Fruit fly (Drosophila melanogaster) whole organism, embryonic: Measurements from ENCODE around the gene Hel25E.

Experiments
- Asciz ChIP-seq: fragments of 200-800 bp; sonication (Bioruptor generic); optimal IDR thresholded peaks from 2 replicates; lab custom pipeline; 2017; ENCODE audit warnings: missing biosample characterization, mild to moderate bottlenecking, missing genetic modification characterization, missing genetic modification reagents
- CG11247 ChIP-seq: fragments of 200-800 bp; sonication (Bioruptor generic); IDR thresholded peaks from 2 replicates; pipeline ENCODE4 v1.3.6; 2022; ENCODE audit warnings: missing biosample characterization, missing genetic modification characterization
- CG11504 ChIP-seq: fragments of 200-800 bp; sonication (Bioruptor generic); optimal IDR thresholded peaks from 3 replicates; lab custom pipeline; 2019; ENCODE audit warnings: missing biosample characterization, mild to moderate bottlenecking, missing genetic modification characterization, moderate library complexity
- CG12071 ChIP-seq: fragments of 200-800 bp; sonication (Bioruptor generic); optimal IDR thresholded peaks from 3 replicates; lab custom pipeline; 2018; ENCODE audit warnings: missing biosample characterization, mild to moderate bottlenecking, missing genetic modification characterization
- CG12659 ChIP-seq: fragments of 200-800 bp; sonication (Bioruptor generic); optimal IDR thresholded peaks from 3 replicates; lab custom pipeline; 2017; ENCODE audit warnings: mild to moderate bottlenecking, missing biosample characterization, missing genetic modification reagents, missing genetic modification characterization
- CG13894 ChIP-seq: fragments of 200-800 bp; sonication (Bioruptor generic); optimal IDR thresholded peaks from 3 replicates; lab custom pipeline; 2018; ENCODE audit warnings: missing biosample characterization, mild to moderate bottlenecking, missing genetic modification characterization, moderate library complexity
- CG1529 ChIP-seq: fragments of 200-800 bp; sonication (Bioruptor generic); optimal IDR thresholded peaks from 3 replicates; lab custom pipeline; 2018; ENCODE audit warnings: missing biosample characterization, missing genetic modification characterization
- CG17612 ChIP-seq: fragments of 200-800 bp; sonication (Bioruptor generic); IDR thresholded peaks from 2 replicates; pipeline ENCODE4 v1.3.6; 2022; ENCODE audit warnings: missing biosample characterization, missing genetic modification characterization
- CG2129 ChIP-seq: fragments of 200-800 bp; sonication (Bioruptor generic); IDR thresholded peaks from 2 replicates; pipeline ENCODE4 v1.3.6; 2022; ENCODE audit warnings: missing biosample characterization, missing genetic modification characterization; ENCODE audit not compliant: partially characterized antibody
- CG3163 ChIP-seq: fragments of 200-800 bp; sonication (Bioruptor generic); optimal IDR thresholded peaks from 3 replicates; lab custom pipeline; 2016; ENCODE audit warnings: missing biosample characterization, missing genetic modification characterization
- CG6689 ChIP-seq: fragments of 200-800 bp; sonication (Bioruptor generic); IDR thresholded peaks from 2 replicates; pipeline ENCODE4 v1.3.6; 2022; ENCODE audit warnings: missing biosample characterization, missing genetic modification characterization
- CG7357 ChIP-seq: fragments of 200-800 bp; sonication (Bioruptor generic); IDR thresholded peaks from 3 replicates; pipeline ENCODE4 v1.3.6; 2022; ENCODE audit warnings: missing biosample characterization, missing genetic modification characterization
- CG7928 ChIP-seq: fragments of 200-800 bp; sonication (Bioruptor generic); optimal IDR thresholded peaks from 2 replicates; lab custom pipeline; 2017; ENCODE audit warnings: missing biosample characterization, mild to moderate bottlenecking, missing genetic modification characterization
- CG7963 ChIP-seq: fragments of 200-800 bp; sonication (Bioruptor generic); IDR thresholded peaks from 3 replicates; pipeline ENCODE4 v1.3.6; 2022; ENCODE audit warnings: missing biosample characterization, missing genetic modification characterization; ENCODE audit not compliant: partially characterized antibody
- CG9609 ChIP-seq: fragments of 200-800 bp; sonication (Bioruptor generic); optimal IDR thresholded peaks from 3 replicates; lab custom pipeline; 2016; ENCODE audit warnings: missing biosample characterization, missing genetic modification characterization
- CG9727 ChIP-seq: fragments of 200-800 bp; sonication (Bioruptor generic); optimal IDR thresholded peaks from 3 replicates; lab custom pipeline; 2017; ENCODE audit warnings: missing biosample characterization, mild to moderate bottlenecking, missing genetic modification characterization
- CHES-1-like ChIP-seq: fragments of 200-800 bp; sonication (Bioruptor generic); optimal IDR thresholded peaks from 2 replicates; lab custom pipeline; 2016; ENCODE audit warnings: missing biosample characterization, missing genetic modification characterization
- CrebB ChIP-seq: fragments of 200-800 bp; sonication (Bioruptor generic); optimal IDR thresholded peaks from 3 replicates; lab custom pipeline; 2018; ENCODE audit warnings: missing biosample characterization, mild to moderate bottlenecking, missing genetic modification characterization
- Doc2 ChIP-seq: fragments of 200-800 bp; sonication (Bioruptor generic); IDR thresholded peaks from 2 replicates; pipeline ENCODE4 v1.3.6; 2022; ENCODE audit warnings: missing biosample characterization, missing genetic modification characterization
- Eip74EF ChIP-seq, 2 experiments: fragments of 200-800 bp in 1 of 2; fragments of >200 bp in 1 of 2; sonication (Bioruptor generic) in 1 of 2; optimal IDR thresholded peaks; 2 replicates each; lab custom pipeline; 2017 to 2019; ENCODE audit warnings: missing biosample characterization in 2 of 2, missing genetic modification characterization in 2 of 2, mild to moderate bottlenecking in 1 of 2, moderate library complexity in 1 of 2
- Ets97D ChIP-seq: fragments of 200-800 bp; sonication (Bioruptor generic); optimal IDR thresholded peaks from 3 replicates; lab custom pipeline; 2016; ENCODE audit warnings: missing biosample characterization, missing genetic modification characterization
- Hr3 ChIP-seq: fragments of 200-800 bp; sonication (Bioruptor generic); optimal IDR thresholded peaks from 3 replicates; lab custom pipeline; 2016; ENCODE audit warnings: missing biosample characterization, missing genetic modification characterization
- Hr51 ChIP-seq, 2 experiments: fragments of 200-800 bp; sonication (Bioruptor generic); optimal IDR thresholded peaks; 2 replicates in 1 of 2; 3 replicates in 1 of 2; lab custom pipeline; 2016 to 2018; ENCODE audit warnings: missing biosample characterization in 2 of 2, missing genetic modification characterization in 2 of 2, mild to moderate bottlenecking in 1 of 2, moderate library complexity in 1 of 2
- Sox100B ChIP-seq: fragments of 200-800 bp; sonication (Bioruptor generic); optimal IDR thresholded peaks from 3 replicates; lab custom pipeline; 2018; ENCODE audit warnings: missing biosample characterization, mild to moderate bottlenecking, missing genetic modification characterization
- Sry-δ ChIP-seq: fragments of 200-800 bp; sonication (Bioruptor generic); optimal IDR thresholded peaks from 2 replicates; lab custom pipeline; 2016; ENCODE audit warnings: missing biosample characterization, missing genetic modification characterization
- Trl ChIP-seq, 3 experiments: fragments of >200 bp in 2 of 3; fragments of 200-800 bp in 1 of 3; sonication (Bioruptor generic) in 1 of 3; optimal IDR thresholded peaks; 2 replicates in 1 of 3; 3 replicates in 2 of 3; lab custom pipeline; 2016 to 2017; ENCODE audit warnings: missing biosample characterization in 1 of 3, missing genetic modification characterization in 1 of 3
- bbx ChIP-seq: fragments of 200-800 bp; sonication (Bioruptor generic); IDR thresholded peaks from 2 replicates; pipeline ENCODE4 v1.3.6; 2022; ENCODE audit warnings: missing biosample characterization, missing genetic modification characterization; ENCODE audit not compliant: partially characterized antibody
- cg ChIP-seq: fragments of 200-800 bp; sonication (Bioruptor generic); optimal IDR thresholded peaks from 3 replicates; lab custom pipeline; 2019; ENCODE audit warnings: missing biosample characterization, mild to moderate bottlenecking, missing genetic modification characterization, moderate library complexity
- dimm ChIP-seq: fragments of 200-800 bp; sonication (Bioruptor generic); IDR thresholded peaks from 2 replicates; pipeline ENCODE4 v1.3.6; 2022; ENCODE audit warnings: missing biosample characterization, missing genetic modification characterization
- dm ChIP-seq: fragments of 200-800 bp; sonication (Bioruptor generic); optimal IDR thresholded peaks from 3 replicates; lab custom pipeline; 2016; ENCODE audit warnings: missing biosample characterization, missing genetic modification characterization
- dysf ChIP-seq: fragments of 200-800 bp; sonication (Bioruptor generic); IDR thresholded peaks from 3 replicates; pipeline ENCODE4 v1.3.6; 2022; ENCODE audit warnings: missing biosample characterization, missing genetic modification characterization
- ems ChIP-seq: fragments of 200-800 bp; sonication (Bioruptor generic); optimal IDR thresholded peaks from 3 replicates; lab custom pipeline; 2016; ENCODE audit warnings: missing biosample characterization, missing genetic modification characterization
- en ChIP-seq: fragments of 200-800 bp; sonication (Bioruptor generic); optimal IDR thresholded peaks from 2 replicates; lab custom pipeline; 2016; ENCODE audit warnings: missing biosample characterization, missing genetic modification characterization
- gcm2 ChIP-seq: fragments of 200-800 bp; sonication (Bioruptor generic); optimal IDR thresholded peaks from 2 replicates; lab custom pipeline; 2016; ENCODE audit warnings: missing biosample characterization, missing genetic modification characterization
- gem ChIP-seq: fragments of 200-800 bp; sonication (Bioruptor generic); optimal IDR thresholded peaks from 2 replicates; lab custom pipeline; 2019; ENCODE audit warnings: missing biosample characterization, mild to moderate bottlenecking, missing genetic modification characterization, moderate library complexity
- gsb ChIP-seq: fragments of 200-800 bp; sonication (Bioruptor generic); IDR thresholded peaks from 2 replicates; pipeline ENCODE4 v1.3.6; 2022; ENCODE audit warnings: missing biosample characterization, missing genetic modification characterization
- hb ChIP-seq: fragments of 200-800 bp; sonication (Bioruptor generic); IDR thresholded peaks from 3 replicates; pipeline ENCODE4 v1.3.6; 2022; ENCODE audit warnings: missing biosample characterization, missing genetic modification characterization; ENCODE audit not compliant: partially characterized antibody
- lab ChIP-seq: fragments of 200-800 bp; sonication (Bioruptor generic); optimal IDR thresholded peaks from 3 replicates; lab custom pipeline; 2017; ENCODE audit warnings: missing biosample characterization, missing genetic modification characterization, mild to moderate bottlenecking, moderate library complexity, missing genetic modification reagents
- lov ChIP-seq, 2 experiments: fragments of 200-800 bp in 1 of 2; fragments of >200 bp in 1 of 2; sonication (Bioruptor generic) in 1 of 2; IDR thresholded peaks in 1 of 2; optimal IDR thresholded peaks in 1 of 2; 2 replicates in 1 of 2; 3 replicates in 1 of 2; pipeline versions ENCODE4 v1.3.6 to Lab custom; 2017 to 2022; ENCODE audit warnings: missing biosample characterization in 1 of 2, missing genetic modification characterization in 1 of 2
- mirr ChIP-seq: fragments of 200-800 bp; sonication (Bioruptor generic); optimal IDR thresholded peaks from 3 replicates; lab custom pipeline; 2018; ENCODE audit warnings: missing biosample characterization, mild to moderate bottlenecking, missing genetic modification characterization
- nerfin-1 ChIP-seq: fragments of 200-800 bp; sonication (Bioruptor generic); optimal IDR thresholded peaks from 3 replicates; lab custom pipeline; 2019; ENCODE audit warnings: missing biosample characterization, mild to moderate bottlenecking, missing genetic modification characterization, moderate library complexity
- psq ChIP-seq: fragments of 200-800 bp; sonication (Bioruptor generic); optimal IDR thresholded peaks from 2 replicates; lab custom pipeline; 2017; ENCODE audit warnings: missing biosample characterization, missing genetic modification characterization
- rib ChIP-seq: fragments of 200-800 bp; sonication (Bioruptor generic); IDR thresholded peaks from 2 replicates; pipeline ENCODE4 v1.3.6; 2022; ENCODE audit warnings: missing biosample characterization, missing genetic modification characterization
- row ChIP-seq: fragments of 200-800 bp; sonication (Bioruptor generic); IDR thresholded peaks from 3 replicates; pipeline ENCODE4 v1.3.6; 2022; ENCODE audit warnings: missing biosample characterization, missing genetic modification characterization
- stc ChIP-seq: fragments of 200-800 bp; sonication (Bioruptor generic); IDR thresholded peaks from 2 replicates; pipeline ENCODE4 v1.3.6; 2022; ENCODE audit warnings: missing biosample characterization, missing genetic modification characterization
- tna ChIP-seq: fragments of 200-800 bp; sonication (Bioruptor generic); IDR thresholded peaks from 2 replicates; pipeline ENCODE4 v1.3.6; 2022; ENCODE audit warnings: missing biosample characterization, missing genetic modification characterization; ENCODE audit not compliant: partially characterized antibody
- wor ChIP-seq: fragments of 200-800 bp; sonication (Bioruptor generic); IDR thresholded peaks from 2 replicates; pipeline ENCODE4 v1.3.6; 2022; ENCODE audit warnings: missing biosample characterization, missing genetic modification characterization

The Hel25E gene

DNA sequence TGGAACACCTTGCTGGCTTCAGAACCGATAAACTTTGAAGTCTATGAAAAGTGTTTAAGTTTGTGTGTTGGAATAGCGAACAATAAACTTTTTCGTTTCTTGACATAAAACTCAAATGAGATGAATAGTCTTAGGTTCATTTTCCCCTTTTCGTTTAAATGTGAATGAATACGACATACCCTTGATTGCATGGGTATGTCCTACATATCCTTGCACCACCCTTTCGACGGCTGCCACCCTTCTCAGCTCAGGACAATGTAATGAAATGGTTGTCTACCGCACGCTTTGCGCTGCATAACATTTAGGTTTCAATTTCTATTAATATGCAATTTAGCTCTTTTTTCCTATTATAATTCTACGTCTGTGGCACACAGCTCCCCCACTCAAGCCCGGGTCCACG lies 38.9 kb upstream of the Hel25E start, which contains the start of gene CG14011:
Gene CG14011 (minus strand): TSS at position 101 of the 400 bp plus-strand sequence.
- no peak for TF ChIP-seq hb (GFP tag; lab: Robert Waterston, UW)
- no peak for TF ChIP-seq Asciz (GFP tag; lab: Kevin White, UChicago)
- TF ChIP-seq, all 482 proteins: peak for 0

DNA sequence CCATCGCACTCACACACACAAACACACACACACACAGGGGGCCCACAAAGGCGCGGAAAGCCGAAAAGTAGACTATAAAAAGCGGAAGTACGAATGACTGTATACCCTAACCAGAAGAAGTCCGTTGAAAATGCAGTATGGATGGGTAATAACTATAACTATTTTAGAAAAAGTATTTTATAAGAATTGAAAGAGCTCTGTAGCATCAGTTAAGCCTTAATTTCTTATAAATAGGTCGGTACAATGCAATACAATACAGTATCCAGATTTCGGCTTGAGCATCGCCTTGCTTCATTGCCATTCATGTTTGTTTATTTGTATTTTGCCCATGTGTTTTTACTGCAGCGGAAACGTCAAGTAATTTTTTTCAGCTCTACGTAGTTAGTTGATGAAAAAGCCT lies 27.4 kb upstream of the Hel25E start:
- TF ChIP-seq Trl (optimal IDR thresholded peaks at IDR 0.05; lab: Kevin White, UChicago) (no peak), Trl (GFP tag; optimal IDR thresholded peaks at IDR 0.05; lab: Kevin White, UChicago) (peak; percentile 30), CrebB (tag; lab: Kevin White, UChicago) (no peak), CG9609 (GFP tag; lab: Kevin White, UChicago) (no peak), bbx (GFP tag; lab: Robert Waterston, UW) (no peak), dimm (GFP tag; lab: Robert Waterston, UW) (no peak), dm (GFP tag; lab: Kevin White, UChicago) (no peak), lov (optimal IDR thresholded peaks at IDR 0.05; lab: Kevin White, UChicago) (no peak), lov (GFP tag; IDR thresholded peaks at IDR 0.05; lab: Robert Waterston, UW) (no peak), Eip74EF (GFP tag; optimal IDR thresholded peaks at IDR 0.05; lab: Kevin White, UChicago) (no peak), gsb (no peak), gem (no peak), CG6689 (GFP tag; lab: Robert Waterston, UW) (peak; percentile 45), wor (GFP tag; lab: Robert Waterston, UW) (no peak), en (GFP tag; lab: Kevin White, UChicago) (no peak), stc (GFP tag; lab: Robert Waterston, UW) (no peak), CG7963 (GFP tag; lab: Robert Waterston, UW) (no peak), CG9727 (GFP tag; lab: Kevin White, UChicago) (no peak), dysf (GFP tag; lab: Robert Waterston, UW) (peak; percentile 57; the same call in 2 of the 3 replicates), CG2129 (GFP tag; lab: Robert Waterston, UW) (no peak), ems (GFP tag; lab: Kevin White, UChicago) (no peak), rib (GFP tag; lab: Robert Waterston, UW) (no peak), CG13894 (no peak), mirr (GFP tag; lab: Kevin White, UChicago) (no peak), Doc2 (GFP tag; lab: Robert Waterston, UW) (0 out of 2 replicates have a peak, but pooled peaks have one; percentile 13), gcm2 (GFP tag; lab: Kevin White, UChicago) (no peak), CHES-1-like (no peak), CG7928 (GFP tag; lab: Kevin White, UChicago) (no peak), Hr3 (GFP tag; lab: Kevin White, UChicago) (no peak), nerfin-1 (tag; lab: Kevin White, UChicago) (no peak), CG1529 (GFP tag; lab: Kevin White, UChicago) (no peak), Sry-δ (GFP tag; lab: Kevin White, UChicago) (no peak), row (GFP tag; lab: Robert Waterston, UW) (peak; percentile 69), tna (GFP tag; lab: Robert Waterston, UW) (no peak), Sox100B (GFP tag; lab: Kevin White, UChicago) (no peak), psq (GFP tag; lab: Kevin White, UChicago) (no peak), cg (GFP tag; lab: Kevin White, UChicago) (peak; percentile 7), Hr51 (GFP tag; optimal IDR thresholded peaks at IDR 0.05; lab: Kevin White, UChicago) (peak in 1 of 2 experiments; percentile 43), CG7357 (0 out of 3 replicates have a peak, but pooled peaks have one; percentile 19), CG3163 (no peak), CG12071 (GFP tag; lab: Kevin White, UChicago) (no peak), CG11504 (tag; lab: Kevin White, UChicago) (peak; percentile 52), CG12659 (no peak), lab (GFP tag; lab: Kevin White, UChicago) (peak; percentile 72), CG11247 (peak; percentile 41; the same call in 1 of the 2 replicates), CG17612 (GFP tag; lab: Robert Waterston, UW) (0 out of 2 replicates have a peak, but pooled peaks have one; percentile 28), Ets97D (GFP tag; lab: Kevin White, UChicago) (no peak)
